Worm (Caenorhabditis elegans): Measurements from ENCODE around the gene W06H8.2.
A peak's percentile ranks its signal among the peaks of the same experiment; 100 is the strongest.

Gene W06H8.2

ce11 chrV:6223315-6224018 is 16.9 kb downstream of the W06H8.2 start:
- TF ChIP-seq ZK185.1 (tag; optimal IDR thresholded peaks at IDR 0.05; ENCODE audit: poor library complexity, severe bottlenecking), result peak; percentile 23
- peak; percentile 49 for TF ChIP-seq repo-1 (tag; optimal IDR thresholded peaks at IDR 0.05)
- no peak for TF ChIP-seq ama-1 (optimal IDR thresholded peaks at IDR 0.05)
- TF ChIP-seq ama-1 (GFP tag; optimal IDR thresholded peaks at IDR 0.05), result peak in 1 of 2 experiments; percentile 42
- peak; percentile 6 for TF ChIP-seq lin-54 (GFP tag; optimal IDR thresholded peaks at IDR 0.05)
- TF ChIP-seq nfyb-1 (GFP tag; IDR thresholded peaks at IDR 0.05), result no peak
- no peak for TF ChIP-seq ztf-26 (tag; optimal IDR thresholded peaks at IDR 0.05)
- TF ChIP-seq ceh-27 (GFP tag; optimal IDR thresholded peaks at IDR 0.05), result no peak
- peak in 1 of 3 experiments; percentile 47 for TF ChIP-seq lin-35 (GFP tag; optimal IDR thresholded peaks at IDR 0.05)
- TF ChIP-seq lin-26 (GFP tag; IDR thresholded peaks at IDR 0.05), result 0 out of 2 replicates have a peak, but pooled peaks have one; percentile 47
- TF ChIP-seq ceh-58 (GFP tag; IDR thresholded peaks at IDR 0.05), result 0 out of 2 replicates have a peak, but pooled peaks have one; percentile 1

ce11 chrV:6224019-6224335 is 17.4 kb downstream of the W06H8.2 start:
- TF ChIP-seq F23B12.7 (tag; optimal IDR thresholded peaks at IDR 0.05; ENCODE audit: insufficient read depth) (no peak), akir-1 (GFP tag; optimal IDR thresholded peaks at IDR 0.05) (no peak), F55B11.4 (tag; optimal IDR thresholded peaks at IDR 0.05; ENCODE audit: borderline replicate concordance, insufficient read depth) (no peak), Y53G8AR.9 (GFP tag; conservative IDR thresholded peaks at IDR 0.05) (peak; percentile 23; the same call in 1 of the 2 replicates), lsy-27 (tag; optimal IDR thresholded peaks at IDR 0.05; ENCODE audit: borderline replicate concordance, insufficient read depth) (no peak), nhr-27 (tag; optimal IDR thresholded peaks at IDR 0.05) (no peak), dpl-1 (GFP tag; optimal IDR thresholded peaks at IDR 0.05) (no peak), snpc-3.4 (tag; optimal IDR thresholded peaks at IDR 0.05) (no peak), hmg-1.2 (GFP tag; IDR thresholded peaks at IDR 0.05) (no peak), madf-8 (GFP tag; conservative IDR thresholded peaks at IDR 0.05) (no peak), egl-18 (GFP tag; IDR thresholded peaks at IDR 0.05) (no peak), ceh-40 (GFP tag; IDR thresholded peaks at IDR 0.05) (no peak), lin-26 (GFP tag; IDR thresholded peaks at IDR 0.05) (no peak), F39B2.1 (GFP tag; IDR thresholded peaks at IDR 0.05) (0 out of 2 replicates have a peak, but pooled peaks have one; percentile 16), attf-5 (GFP tag; optimal IDR thresholded peaks at IDR 0.05) (no peak), pha-4 (tag; optimal IDR thresholded peaks at IDR 0.05) (no peak), nhr-80 (tag; optimal IDR thresholded peaks at IDR 0.05) (no peak), him-1 (tag; optimal IDR thresholded peaks at IDR 0.05) (no peak), nfya-2 (GFP tag; IDR thresholded peaks at IDR 0.05) (0 out of 2 replicates have a peak, but pooled peaks have one; percentile 3), madf-3 (GFP tag; IDR thresholded peaks at IDR 0.05) (no peak), Y79H2A.3 (GFP tag; conservative IDR thresholded peaks at IDR 0.05) (no peak), F52B5.7 (tag; optimal IDR thresholded peaks at IDR 0.05) (peak; percentile 20), fkh-3 (tag; optimal IDR thresholded peaks at IDR 0.05) (no peak), cebp-2 (GFP tag; IDR thresholded peaks at IDR 0.05) (0 out of 2 replicates have a peak, but pooled peaks have one; percentile 6), ets-4 (GFP tag; optimal IDR thresholded peaks at IDR 0.05) (peak; percentile 76), mcd-1 (GFP tag; IDR thresholded peaks at IDR 0.05) (peak; percentile 4; the same call in 1 of the 2 replicates), ceh-58 (GFP tag; IDR thresholded peaks at IDR 0.05) (peak; percentile 45; the same call in 1 of the 2 replicates), unc-130 (GFP tag; optimal IDR thresholded peaks at IDR 0.05) (no peak), F37B4.10 (GFP tag; IDR thresholded peaks at IDR 0.05) (0 out of 2 replicates have a peak, but pooled peaks have one; percentile 40), sptf-2 (GFP tag; optimal IDR thresholded peaks at IDR 0.05) (no peak), cebp-1 (GFP tag; IDR thresholded peaks at IDR 0.05) (no peak), cebp-1 (tag; optimal IDR thresholded peaks at IDR 0.05) (no peak), aptf-2 (GFP tag; conservative IDR thresholded peaks at IDR 0.05) (no peak), lag-1 (GFP tag; IDR thresholded peaks at IDR 0.05) (0 out of 2 replicates have a peak, but pooled peaks have one; percentile 13), tbp1 (GFP tag; optimal IDR thresholded peaks at IDR 0.05) (no peak)
